Fruit fly (Drosophila melanogaster) whole organism, embryonic: ENCODE measurements around the gene Polr1C.

ENCODE experiments used
- ATbp ChIP-seq: fragments of 200-800 bp; sonication (Bioruptor generic); optimal IDR thresholded peaks from 2 replicates; lab custom pipeline; 2017; ENCODE audit warnings: missing biosample characterization, mild to moderate bottlenecking, missing genetic modification characterization, missing genetic modification reagents
- Bdp1 ChIP-seq: fragments of 200-800 bp; sonication (Bioruptor generic); optimal IDR thresholded peaks from 3 replicates; lab custom pipeline; 2016; ENCODE audit warnings: missing biosample characterization, missing genetic modification characterization
- CG10147 ChIP-seq: fragments of 200-800 bp; sonication (Bioruptor generic); optimal IDR thresholded peaks from 2 replicates; lab custom pipeline; 2019; ENCODE audit warnings: missing biosample characterization, mild to moderate bottlenecking, missing genetic modification characterization, moderate library complexity
- CG10565 ChIP-seq: fragments of 200-800 bp; sonication (Bioruptor generic); optimal IDR thresholded peaks from 3 replicates; lab custom pipeline; 2016; ENCODE audit warnings: missing biosample characterization, mild to moderate bottlenecking, missing genetic modification characterization
- CG11696 ChIP-seq: fragments of 200-800 bp; sonication (Bioruptor generic); IDR thresholded peaks from 2 replicates; pipeline ENCODE4 v1.3.6; 2022; ENCODE audit warnings: missing biosample characterization, missing genetic modification characterization
- CG1233 ChIP-seq: fragments of 200-800 bp; sonication (Bioruptor generic); optimal IDR thresholded peaks from 4 replicates; lab custom pipeline; 2018; ENCODE audit warnings: missing biosample characterization, mild to moderate bottlenecking, missing genetic modification characterization
- CG12744 ChIP-seq: fragments of 200-800 bp; sonication (Bioruptor generic); optimal IDR thresholded peaks from 2 replicates; lab custom pipeline; 2016; ENCODE audit warnings: missing biosample characterization, missing genetic modification characterization
- CG14965 ChIP-seq: fragments of 200-800 bp; sonication (Bioruptor generic); optimal IDR thresholded peaks from 2 replicates; lab custom pipeline; 2016; ENCODE audit warnings: missing biosample characterization, missing genetic modification characterization, borderline replicate concordance
- CG15696 ChIP-seq: fragments of 200-800 bp; sonication (Bioruptor generic); optimal IDR thresholded peaks from 2 replicates; lab custom pipeline; 2019; ENCODE audit warnings: missing biosample characterization, mild to moderate bottlenecking, missing genetic modification characterization, moderate library complexity
- CG1603 ChIP-seq: fragments of 200-800 bp; sonication (Bioruptor generic); optimal IDR thresholded peaks from 2 replicates; lab custom pipeline; 2019; ENCODE audit warnings: missing biosample characterization, mild to moderate bottlenecking, missing genetic modification characterization, moderate library complexity
- CG17568 ChIP-seq: fragments of 200-800 bp; sonication (Bioruptor generic); optimal IDR thresholded peaks from 2 replicates; lab custom pipeline; 2018; ENCODE audit warnings: missing biosample characterization, mild to moderate bottlenecking, missing genetic modification characterization, moderate library complexity
- CG2120 ChIP-seq: fragments of 200-800 bp; sonication (Bioruptor generic); optimal IDR thresholded peaks from 3 replicates; lab custom pipeline; 2016; ENCODE audit warnings: missing biosample characterization, missing genetic modification characterization
- CG2202 ChIP-seq: fragments of 200-800 bp; sonication (Bioruptor generic); optimal IDR thresholded peaks from 2 replicates; lab custom pipeline; 2018; ENCODE audit warnings: missing biosample characterization, mild to moderate bottlenecking, missing genetic modification characterization
- CG4854 ChIP-seq: fragments of 200-800 bp; sonication (Bioruptor generic); optimal IDR thresholded peaks from 2 replicates; lab custom pipeline; 2016; ENCODE audit warnings: missing biosample characterization, missing genetic modification characterization, inconsistent platforms
- CG5245 ChIP-seq: fragments of 200-800 bp; sonication (Bioruptor generic); optimal IDR thresholded peaks from 3 replicates; lab custom pipeline; 2016; ENCODE audit warnings: missing biosample characterization, missing genetic modification characterization
- CG5953 ChIP-seq: fragments of 200-800 bp; sonication (Bioruptor generic); IDR thresholded peaks from 2 replicates; pipeline ENCODE4 v1.3.6; 2022; ENCODE audit warnings: missing biosample characterization, missing genetic modification characterization
- CG6175 ChIP-seq: fragments of 200-800 bp; sonication (Bioruptor generic); IDR thresholded peaks from 3 replicates; pipeline ENCODE4 v1.3.6; 2022; ENCODE audit warnings: missing biosample characterization, missing genetic modification characterization
- CG6654 ChIP-seq: fragments of 200-800 bp; sonication (Bioruptor generic); optimal IDR thresholded peaks from 2 replicates; lab custom pipeline; 2017; ENCODE audit warnings: missing biosample characterization, mild to moderate bottlenecking, missing genetic modification characterization
- CG7372 ChIP-seq: fragments of 200-800 bp; sonication (Bioruptor generic); IDR thresholded peaks from 2 replicates; pipeline ENCODE4 v1.3.6; 2022; ENCODE audit warnings: missing biosample characterization, missing genetic modification characterization
- Dfd ChIP-seq, 2 experiments: fragments of >200 bp; optimal IDR thresholded peaks; 2 replicates each; lab custom pipeline; 2017; ENCODE audit warnings: missing biosample characterization in 2 of 2, missing genetic modification characterization in 2 of 2
- Dip2 ChIP-seq: fragments of 200-800 bp; sonication (Bioruptor generic); IDR thresholded peaks from 2 replicates; pipeline ENCODE4 v1.3.6; 2022; ENCODE audit warnings: missing biosample characterization, missing genetic modification characterization
- Dip3 ChIP-seq: fragments of 200-800 bp; sonication (Bioruptor generic); optimal IDR thresholded peaks from 3 replicates; lab custom pipeline; 2016; ENCODE audit warnings: missing biosample characterization, missing genetic modification characterization
- Ets65A ChIP-seq: fragments of 200-800 bp; sonication (Bioruptor generic); peaks from one replicate; lab custom pipeline; 2016; ENCODE audit warnings: missing biosample characterization, missing genetic modification characterization
- HLH54F ChIP-seq: fragments of 200-800 bp; sonication (Bioruptor generic); optimal IDR thresholded peaks from 3 replicates; lab custom pipeline; 2016; ENCODE audit warnings: missing biosample characterization, missing genetic modification characterization
- MTF-1 ChIP-seq: fragments of 200-800 bp; sonication (Bioruptor generic); optimal IDR thresholded peaks from 2 replicates; lab custom pipeline; 2018; ENCODE audit warnings: missing biosample characterization, mild to moderate bottlenecking, missing genetic modification characterization, borderline replicate concordance
- Med ChIP-seq: fragments of 200-800 bp; sonication (Bioruptor generic); peaks from one replicate; lab custom pipeline; 2016; ENCODE audit warnings: missing biosample characterization, missing genetic modification characterization, mild to moderate bottlenecking, inconsistent platforms, moderate library complexity
- NfI ChIP-seq: fragments of 200-800 bp; sonication (Bioruptor generic); optimal IDR thresholded peaks from 3 replicates; lab custom pipeline; 2018; ENCODE audit warnings: missing biosample characterization, mild to moderate bottlenecking, missing genetic modification characterization, moderate library complexity
- Sox102F ChIP-seq: fragments of 200-800 bp; sonication (Bioruptor generic); optimal IDR thresholded peaks from 2 replicates; lab custom pipeline; 2018; ENCODE audit warnings: missing biosample characterization, mild to moderate bottlenecking, missing genetic modification characterization, moderate library complexity
- TFAM ChIP-seq: fragments of 200-800 bp; sonication (Bioruptor generic); optimal IDR thresholded peaks from 2 replicates; lab custom pipeline; 2017; ENCODE audit warnings: missing biosample characterization, missing genetic modification characterization, inconsistent platforms
- ab ChIP-seq: fragments of 200-800 bp; sonication (Bioruptor generic); optimal IDR thresholded peaks from 2 replicates; lab custom pipeline; 2016; ENCODE audit warnings: missing biosample characterization, missing genetic modification characterization
- ac ChIP-seq: fragments of 200-800 bp; sonication (Bioruptor generic); optimal IDR thresholded peaks from 3 replicates; lab custom pipeline; 2017; ENCODE audit warnings: missing biosample characterization, mild to moderate bottlenecking, missing genetic modification characterization
- al ChIP-seq: fragments of 200-800 bp; sonication (Bioruptor generic); IDR thresholded peaks from 2 replicates; pipeline ENCODE4 v1.3.6; 2022; ENCODE audit warnings: missing biosample characterization, missing genetic modification characterization
- bsh ChIP-seq, 2 experiments: fragments of 200-800 bp; sonication (Bioruptor generic); optimal IDR thresholded peaks; 2 replicates each; lab custom pipeline; 2017 to 2018; ENCODE audit warnings: mild to moderate bottlenecking in 2 of 2, missing biosample characterization in 2 of 2, missing genetic modification characterization in 2 of 2, moderate library complexity in 1 of 2
- btn ChIP-seq: fragments of 200-800 bp; sonication (Bioruptor generic); optimal IDR thresholded peaks from 2 replicates; lab custom pipeline; 2016; ENCODE audit warnings: missing biosample characterization, missing genetic modification characterization
- corto ChIP-seq: fragments of 200-800 bp; sonication (Bioruptor generic); optimal IDR thresholded peaks from 2 replicates; lab custom pipeline; 2016; ENCODE audit warnings: missing biosample characterization, mild to moderate bottlenecking, missing genetic modification characterization, moderate library complexity
- dysf ChIP-seq: fragments of 200-800 bp; sonication (Bioruptor generic); IDR thresholded peaks from 3 replicates; pipeline ENCODE4 v1.3.6; 2022; ENCODE audit warnings: missing biosample characterization, missing genetic modification characterization
- fru ChIP-seq: fragments of >200 bp; optimal IDR thresholded peaks from 2 replicates; lab custom pipeline; 2017
- fu2 ChIP-seq: fragments of 200-800 bp; sonication (Bioruptor generic); optimal IDR thresholded peaks from 2 replicates; lab custom pipeline; 2016; ENCODE audit warnings: missing biosample characterization, missing genetic modification characterization
- gcm ChIP-seq: fragments of 200-800 bp; sonication (Bioruptor generic); optimal IDR thresholded peaks from 2 replicates; lab custom pipeline; 2019; ENCODE audit warnings: missing biosample characterization, mild to moderate bottlenecking, missing genetic modification characterization, moderate library complexity
- grau ChIP-seq: fragments of 200-800 bp; optimal IDR thresholded peaks from 3 replicates; lab custom pipeline; 2019; ENCODE audit warnings: missing biosample characterization, mild to moderate bottlenecking, missing genetic modification characterization, moderate library complexity
- gro ChIP-seq: fragments of 200-800 bp; sonication (Bioruptor generic); optimal IDR thresholded peaks from 2 replicates; lab custom pipeline; 2016; ENCODE audit warnings: missing biosample characterization, missing genetic modification characterization
- ken ChIP-seq: fragments of 200-800 bp; sonication (Bioruptor generic); IDR thresholded peaks from 3 replicates; pipeline ENCODE4 v1.3.6; 2022; ENCODE audit warnings: missing biosample characterization, missing genetic modification characterization
- pfk ChIP-seq: fragments of 200-800 bp; sonication (Bioruptor generic); optimal IDR thresholded peaks from 2 replicates; lab custom pipeline; 2018; ENCODE audit warnings: missing biosample characterization, mild to moderate bottlenecking, missing genetic modification characterization, moderate library complexity
- sima ChIP-seq: fragments of 200-800 bp; sonication (Bioruptor generic); optimal IDR thresholded peaks from 2 replicates; lab custom pipeline; 2016; ENCODE audit warnings: missing biosample characterization, missing genetic modification characterization
- sisA ChIP-seq: fragments of 200-800 bp; sonication (Bioruptor generic); IDR thresholded peaks from 2 replicates; pipeline ENCODE4 v1.3.6; 2022; ENCODE audit warnings: missing biosample characterization, missing genetic modification characterization
- unpg ChIP-seq: fragments of 200-800 bp; sonication (Bioruptor generic); optimal IDR thresholded peaks from 3 replicates; lab custom pipeline; 2018; ENCODE audit warnings: missing biosample characterization, mild to moderate bottlenecking, missing genetic modification characterization, moderate library complexity
- usp ChIP-seq: fragments of >200 bp; optimal IDR thresholded peaks from 2 replicates; lab custom pipeline; 2017; ENCODE audit warnings: missing biosample characterization, missing genetic modification characterization
- vnd ChIP-seq: fragments of 200-800 bp; sonication (Bioruptor generic); IDR thresholded peaks from 3 replicates; pipeline ENCODE4 v1.3.6; 2022; ENCODE audit warnings: missing biosample characterization, missing genetic modification characterization; ENCODE audit not compliant: partially characterized antibody
- wdn ChIP-seq: fragments of 200-800 bp; sonication (Bioruptor generic); IDR thresholded peaks from 2 replicates; pipeline ENCODE4 v1.3.6; 2022; ENCODE audit warnings: missing biosample characterization, missing genetic modification characterization
- yki ChIP-seq: fragments of >200 bp; optimal IDR thresholded peaks from 3 replicates; lab custom pipeline; 2018

Gene Polr1C

DNA sequence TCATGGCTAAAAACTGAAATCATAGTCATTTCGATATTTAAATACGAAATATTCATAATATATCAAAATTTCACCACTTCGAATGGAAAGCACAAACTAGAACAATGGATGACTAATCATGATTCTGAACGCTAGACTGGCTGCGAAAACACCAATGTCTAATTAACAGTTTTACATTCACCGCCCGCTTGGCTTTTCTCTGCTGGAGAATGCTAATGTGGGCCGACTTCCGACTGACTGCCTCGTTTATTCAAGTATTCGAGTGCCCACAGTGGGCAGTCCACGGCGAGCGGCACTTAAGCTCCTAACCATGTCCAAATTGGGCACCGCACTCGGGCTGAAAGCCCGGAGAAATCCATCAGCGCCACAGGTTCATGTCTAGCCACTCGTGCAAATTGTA, 33.2 kb downstream of the Polr1C start (continued):
- TF ChIP-seq vnd (GFP tag; lab: Robert Waterston, UW) (no peak), Med (GFP tag; lab: Kevin White, UChicago) (peak; percentile 40), CG6654 (peak; percentile 92), CG10565 (GFP tag; lab: Kevin White, UChicago) (no peak), CG2202 (no peak), CG5953 (GFP tag; lab: Robert Waterston, UW) (no peak), CG4854 (GFP tag; lab: Kevin White, UChicago) (no peak), sima (GFP tag; lab: Kevin White, UChicago) (no peak), CG15696 (no peak), yki (lab: Kevin White, UChicago) (no peak), wdn (GFP tag; lab: Robert Waterston, UW) (0 out of 2 replicates have a peak, but pooled peaks have one; percentile 17), CG5245 (GFP tag; lab: Kevin White, UChicago) (no peak), CG6175 (GFP tag; lab: Robert Waterston, UW) (no peak), btn (GFP tag; lab: Kevin White, UChicago) (no peak), grau (tag; lab: Kevin White, UChicago) (no peak), Ets65A (no peak), Dfd (GFP tag; optimal IDR thresholded peaks at IDR 0.05; lab: Kevin White, UChicago) (no peak), CG11696 (GFP tag; lab: Robert Waterston, UW) (no peak), unpg (GFP tag; lab: Kevin White, UChicago) (no peak), corto (no peak)
- TF ChIP-seq, all 482 proteins: peak for 6

- TF ChIP-seq ac (GFP tag; lab: Kevin White, UChicago) (no peak), Dip2 (GFP tag; lab: Robert Waterston, UW) (no peak), fru (lab: Kevin White, UChicago) (no peak), CG1603 (tag; lab: Kevin White, UChicago) (peak; percentile 19), Dip3 (GFP tag; lab: Kevin White, UChicago) (no peak), gcm (GFP tag; lab: Kevin White, UChicago) (no peak), pfk (GFP tag; lab: Kevin White, UChicago) (no peak), CG12744 (GFP tag; lab: Kevin White, UChicago) (no peak), ab (no peak), CG10147 (no peak), Sox102F (GFP tag; lab: Kevin White, UChicago) (peak; percentile 29), HLH54F (GFP tag; lab: Kevin White, UChicago) (no peak), sisA (GFP tag; lab: Robert Waterston, UW) (peak; percentile 31; the same call in 1 of the 2 replicates), NfI (GFP tag; lab: Kevin White, UChicago) (no peak), TFAM (GFP tag; lab: Kevin White, UChicago) (no peak), usp (GFP tag; lab: Kevin White, UChicago) (no peak), CG1233 (GFP tag; lab: Kevin White, UChicago) (no peak), bsh (GFP tag; optimal IDR thresholded peaks at IDR 0.05; lab: Kevin White, UChicago) (peak in 1 of 2 experiments; percentile 19), CG14965 (no peak), corto (no peak), ken (GFP tag; lab: Robert Waterston, UW) (0 out of 3 replicates have a peak, but pooled peaks have one; percentile 5), Bdp1 (GFP tag; lab: Kevin White, UChicago) (no peak), CG5245 (GFP tag; lab: Kevin White, UChicago) (no peak), al (GFP tag; lab: Robert Waterston, UW) (no peak), gro (GFP tag; lab: Kevin White, UChicago) (no peak), yki (lab: Kevin White, UChicago) (no peak), dysf (GFP tag; lab: Robert Waterston, UW) (no peak), MTF-1 (no peak), CG17568 (GFP tag; lab: Kevin White, UChicago) (no peak), fu2 (no peak), ATbp (GFP tag; lab: Kevin White, UChicago) (peak; percentile 27), CG7372 (GFP tag; lab: Robert Waterston, UW) (no peak), CG2120 (peak; percentile 5)
These were observed 34.1 kb downstream of the Polr1C start for dm6 chr2L:5002711-5003402.
